Fruit fly (Drosophila melanogaster): ENCODE data around the gene sn.

Gene sn

dm6 chrX:7967052-7967847 is 3.4 kb downstream of the sn start (continued):
- TF ChIP-seq vfl (GFP tag; optimal IDR thresholded peaks at IDR 0.05): no peak
- no peak for TF ChIP-seq bigmax (GFP tag; optimal IDR thresholded peaks at IDR 0.05)
- 0 out of 2 replicates have a peak, but pooled peaks have one; percentile 25 for TF ChIP-seq Atf6 (GFP tag; IDR thresholded peaks at IDR 0.05)
- peak; percentile 88 for TF ChIP-seq Aef1 (GFP tag; IDR thresholded peaks at IDR 0.05)
- TF ChIP-seq fd96Cb (tag; optimal IDR thresholded peaks at IDR 0.05): no peak
- TF ChIP-seq CG13287 (GFP tag; IDR thresholded peaks at IDR 0.05; ENCODE audit: partially characterized antibody): no peak
- TF ChIP-seq cwo (GFP tag; optimal IDR thresholded peaks at IDR 0.05): no peak
- TF ChIP-seq slou (GFP tag; optimal IDR thresholded peaks at IDR 0.05): no peak
- no peak for TF ChIP-seq Hey (tag; optimal IDR thresholded peaks at IDR 0.05)
- no peak for TF ChIP-seq CG7786 (GFP tag; optimal IDR thresholded peaks at IDR 0.05)
- TF ChIP-seq sens (GFP tag): no peak
- peak; percentile 22; the same call in 1 of the 2 replicates for TF ChIP-seq Rfx (GFP tag; IDR thresholded peaks at IDR 0.05)
- no peak for TF ChIP-seq ems (GFP tag; optimal IDR thresholded peaks at IDR 0.05)
- no peak for TF ChIP-seq caup (GFP tag; optimal IDR thresholded peaks at IDR 0.05; ENCODE audit: severe bottlenecking)
- TF ChIP-seq Hr51 (GFP tag; optimal IDR thresholded peaks at IDR 0.05): no peak
- no peak for TF ChIP-seq lbe (GFP tag; optimal IDR thresholded peaks at IDR 0.05)
- no peak for TF ChIP-seq CG11398 (GFP tag; optimal IDR thresholded peaks at IDR 0.05)
- TF ChIP-seq CG18764 (GFP tag; optimal IDR thresholded peaks at IDR 0.05): no peak
- TF ChIP-seq Dref (GFP tag; IDR thresholded peaks at IDR 0.05): no peak
- TF ChIP-seq lola (GFP tag; optimal IDR thresholded peaks at IDR 0.05): no peak
- TF ChIP-seq hkb (optimal IDR thresholded peaks at IDR 0.05): no peak
- TF ChIP-seq hkb (GFP tag; IDR thresholded peaks at IDR 0.05): no peak
- no peak for TF ChIP-seq Hr78 (GFP tag; optimal IDR thresholded peaks at IDR 0.05)
- peak; percentile 2 for TF ChIP-seq CrebB (tag; optimal IDR thresholded peaks at IDR 0.05)
- TF ChIP-seq Gsc (GFP tag; IDR thresholded peaks at IDR 0.05): no peak
- no peak for TF ChIP-seq hbn (GFP tag; IDR thresholded peaks at IDR 0.05; ENCODE audit: partially characterized antibody)
- TF ChIP-seq da (GFP tag; optimal IDR thresholded peaks at IDR 0.05): no peak
- no peak for TF ChIP-seq dmrt11E (tag; optimal IDR thresholded peaks at IDR 0.05)
- peak; percentile 83 for TF ChIP-seq CG4360 (GFP tag; IDR thresholded peaks at IDR 0.05)
- no peak for TF ChIP-seq slbo (GFP tag; IDR thresholded peaks at IDR 0.05)
- no peak for TF ChIP-seq Drgx (GFP tag; IDR thresholded peaks at IDR 0.05)
- peak; percentile 7 for TF ChIP-seq mirr (GFP tag; optimal IDR thresholded peaks at IDR 0.05)
- no peak for TF ChIP-seq unc-4 (GFP tag; IDR thresholded peaks at IDR 0.05; ENCODE audit: partially characterized antibody)
- no peak for TF ChIP-seq odd (GFP tag; optimal IDR thresholded peaks at IDR 0.05)
- TF ChIP-seq bbx (GFP tag; IDR thresholded peaks at IDR 0.05; ENCODE audit: partially characterized antibody): no peak
- TF ChIP-seq CG7372 (GFP tag; IDR thresholded peaks at IDR 0.05): no peak
- no peak for TF ChIP-seq CG7271 (tag; optimal IDR thresholded peaks at IDR 0.05)
- no peak for TF ChIP-seq inv (GFP tag; IDR thresholded peaks at IDR 0.05; ENCODE audit: partially characterized antibody)
- no peak for TF ChIP-seq repo (GFP tag; optimal IDR thresholded peaks at IDR 0.05)
- no peak for TF ChIP-seq CG11456 (GFP tag; IDR thresholded peaks at IDR 0.05)
- TF ChIP-seq Fer1 (GFP tag; optimal IDR thresholded peaks at IDR 0.05): no peak
- TF ChIP-seq Trl (optimal IDR thresholded peaks at IDR 0.05): peak; percentile 10 to 63
- TF ChIP-seq Trl (GFP tag; optimal IDR thresholded peaks at IDR 0.05): no peak
- no peak for TF ChIP-seq CkIIα-i1 (GFP tag; IDR thresholded peaks at IDR 0.05)
- no peak for TF ChIP-seq CG34224 (GFP tag; IDR thresholded peaks at IDR 0.05; ENCODE audit: partially characterized antibody)
- TF ChIP-seq sd (tag; optimal IDR thresholded peaks at IDR 0.05): peak; percentile 42
- no peak for TF ChIP-seq Lim3 (GFP tag; IDR thresholded peaks at IDR 0.05)
- TF ChIP-seq insv (GFP tag; optimal IDR thresholded peaks at IDR 0.05): peak in 1 of 2 experiments; percentile 52
- no peak for TF ChIP-seq en (GFP tag; optimal IDR thresholded peaks at IDR 0.05)
- TF ChIP-seq ttk (GFP tag; IDR thresholded peaks at IDR 0.05): 0 out of 2 replicates have a peak, but pooled peaks have one; percentile 27

All from whole organism, embryonic.